Fruit fly (Drosophila melanogaster) whole organism, prepupa: Measurements from ENCODE around the gene CG7573.

Source experiments
- Blimp-1 ChIP-seq: fragments of 200-800 bp; sonication (Bioruptor generic); optimal IDR thresholded peaks from 3 replicates; lab custom pipeline; 2017; ENCODE audit warnings: missing biosample characterization, missing genetic modification characterization, mild to moderate bottlenecking, moderate library complexity, missing genetic modification reagents
- CG11762 ChIP-seq: fragments of 200-800 bp; sonication (Bioruptor generic); optimal IDR thresholded peaks from 3 replicates; lab custom pipeline; 2016; ENCODE audit warnings: missing biosample characterization, missing genetic modification characterization; ENCODE audit not compliant: insufficient read depth
- CG15336 ChIP-seq: fragments of 200-800 bp; sonication (Bioruptor generic); IDR thresholded peaks from 2 replicates; pipeline ENCODE4 v1.3.6; 2022; ENCODE audit warnings: missing biosample characterization, missing genetic modification characterization
- CG1621 ChIP-seq: fragments of 200-800 bp; sonication (Bioruptor generic); optimal IDR thresholded peaks from 3 replicates; lab custom pipeline; 2018; ENCODE audit warnings: missing biosample characterization, mild to moderate bottlenecking, missing genetic modification characterization
- CG16779 ChIP-seq: fragments of 200-800 bp; sonication (Bioruptor generic); optimal IDR thresholded peaks from 3 replicates; lab custom pipeline; 2017; ENCODE audit warnings: missing biosample characterization, mild to moderate bottlenecking, missing genetic modification characterization
- CG3032 ChIP-seq: fragments of 200-800 bp; optimal IDR thresholded peaks from 2 replicates; lab custom pipeline; 2019; ENCODE audit warnings: missing biosample characterization, mild to moderate bottlenecking, missing genetic modification characterization, moderate library complexity
- CG32006 ChIP-seq: fragments of 200-800 bp; sonication (Bioruptor generic); optimal IDR thresholded peaks from 3 replicates; lab custom pipeline; 2017; ENCODE audit warnings: missing biosample characterization, mild to moderate bottlenecking, missing genetic modification characterization
- CG34406 ChIP-seq: fragments of 200-800 bp; sonication (Bioruptor generic); optimal IDR thresholded peaks from 3 replicates; lab custom pipeline; 2016; ENCODE audit warnings: missing biosample characterization, missing genetic modification characterization
- CG3919 ChIP-seq: fragments of 200-800 bp; sonication (Bioruptor generic); optimal IDR thresholded peaks from 3 replicates; lab custom pipeline; 2016; ENCODE audit warnings: missing biosample characterization, missing genetic modification characterization
- CG4318 ChIP-seq: fragments of 200-800 bp; sonication (Bioruptor generic); optimal IDR thresholded peaks from 3 replicates; lab custom pipeline; 2017; ENCODE audit warnings: missing biosample characterization, mild to moderate bottlenecking, missing genetic modification characterization
- CG6163 ChIP-seq: fragments of 200-800 bp; sonication (Bioruptor generic); IDR thresholded peaks from 3 replicates; pipeline ENCODE4 v1.3.6; 2022; ENCODE audit warnings: missing biosample characterization, missing genetic modification characterization
- CG6276 ChIP-seq: fragments of 200-800 bp; sonication (Bioruptor generic); optimal IDR thresholded peaks from 2 replicates; lab custom pipeline; 2017; ENCODE audit warnings: missing biosample characterization, mild to moderate bottlenecking, missing genetic modification characterization
- CG6792 ChIP-seq: fragments of 200-800 bp; sonication (Bioruptor generic); optimal IDR thresholded peaks from 3 replicates; lab custom pipeline; 2016; ENCODE audit warnings: missing biosample characterization, missing genetic modification characterization
- CG6808 ChIP-seq: fragments of 200-800 bp; sonication (Bioruptor generic); optimal IDR thresholded peaks from 3 replicates; lab custom pipeline; 2017; ENCODE audit warnings: missing biosample characterization, missing genetic modification characterization, mild to moderate bottlenecking, moderate library complexity, missing genetic modification reagents
- CG6854 ChIP-seq: fragments of 200-800 bp; sonication (Bioruptor generic); optimal IDR thresholded peaks from 2 replicates; lab custom pipeline; 2017; ENCODE audit warnings: missing biosample characterization, mild to moderate bottlenecking, missing genetic modification characterization
- CG7368 ChIP-seq: fragments of 200-800 bp; sonication (Bioruptor generic); optimal IDR thresholded peaks from 3 replicates; lab custom pipeline; 2016; ENCODE audit warnings: missing biosample characterization, missing genetic modification characterization
- CG8319 ChIP-seq: fragments of 200-800 bp; sonication (Bioruptor generic); optimal IDR thresholded peaks from 3 replicates; lab custom pipeline; 2016; ENCODE audit warnings: missing biosample characterization, missing genetic modification characterization
- CG8632 ChIP-seq: fragments of 200-800 bp; sonication (Bioruptor generic); optimal IDR thresholded peaks from 3 replicates; lab custom pipeline; 2016; ENCODE audit warnings: missing biosample characterization, missing genetic modification characterization
- Eip75B ChIP-seq: fragments of 200-800 bp; sonication (Bioruptor generic); optimal IDR thresholded peaks from 3 replicates; lab custom pipeline; 2016; ENCODE audit warnings: missing biosample characterization, missing genetic modification characterization
- Eip78C ChIP-seq: fragments of 200-800 bp; sonication (Bioruptor generic); peaks from one replicate; lab custom pipeline; 2016; ENCODE audit warnings: missing biosample characterization, missing genetic modification characterization
- Eip93F ChIP-seq: fragments of 200-800 bp; sonication (Bioruptor generic); optimal IDR thresholded peaks from 2 replicates; lab custom pipeline; 2016; ENCODE audit warnings: missing biosample characterization, mild to moderate bottlenecking, missing genetic modification characterization
- Ets21C ChIP-seq: fragments of 200-800 bp; sonication (Bioruptor generic); optimal IDR thresholded peaks from 3 replicates; lab custom pipeline; 2016; ENCODE audit warnings: missing biosample characterization, missing genetic modification characterization
- Ets96B ChIP-seq: fragments of 200-800 bp; optimal IDR thresholded peaks from 2 replicates; lab custom pipeline; 2019; ENCODE audit warnings: missing biosample characterization, mild to moderate bottlenecking, missing genetic modification characterization, moderate library complexity
- Gug ChIP-seq: fragments of 200-800 bp; sonication (Bioruptor generic); IDR thresholded peaks from 2 replicates; pipeline ENCODE4 v1.3.6; 2022; ENCODE audit warnings: missing biosample characterization, missing genetic modification characterization
- Hr38 ChIP-seq: sonication (Bioruptor generic); optimal IDR thresholded peaks from 2 replicates; lab custom pipeline; 2016; ENCODE audit warnings: missing biosample characterization, missing genetic modification characterization
- Hr39 ChIP-seq: fragments of 200-800 bp; sonication (Bioruptor generic); optimal IDR thresholded peaks from 2 replicates; lab custom pipeline; 2016; ENCODE audit warnings: missing biosample characterization, missing genetic modification characterization
- Hr4 ChIP-seq: fragments of 200-800 bp; sonication (Bioruptor generic); optimal IDR thresholded peaks from 3 replicates; lab custom pipeline; 2016; ENCODE audit warnings: missing biosample characterization, missing genetic modification characterization
- Lpt ChIP-seq: fragments of 200-800 bp; sonication (Bioruptor generic); optimal IDR thresholded peaks from 3 replicates; lab custom pipeline; 2016; ENCODE audit warnings: missing biosample characterization, missing genetic modification characterization
- OdsH ChIP-seq: fragments of 200-800 bp; sonication (Bioruptor generic); optimal IDR thresholded peaks from 3 replicates; lab custom pipeline; 2016; ENCODE audit warnings: missing biosample characterization, missing genetic modification characterization
- Smox ChIP-seq: fragments of 200-800 bp; sonication (Bioruptor generic); optimal IDR thresholded peaks from 3 replicates; lab custom pipeline; 2016; ENCODE audit warnings: missing biosample characterization, missing genetic modification characterization
- Sox102F ChIP-seq: fragments of 200-800 bp; sonication (Bioruptor generic); optimal IDR thresholded peaks from 2 replicates; lab custom pipeline; 2016; ENCODE audit warnings: missing biosample characterization, mild to moderate bottlenecking, missing genetic modification characterization
- Sox14 ChIP-seq: fragments of 200-800 bp; sonication (Bioruptor generic); optimal IDR thresholded peaks from 3 replicates; lab custom pipeline; 2016; ENCODE audit warnings: missing biosample characterization, missing genetic modification characterization
- Sox15 ChIP-seq: fragments of 200-800 bp; sonication (Bioruptor generic); optimal IDR thresholded peaks from 3 replicates; lab custom pipeline; 2016; ENCODE audit warnings: missing biosample characterization, missing genetic modification characterization
- achi ChIP-seq: fragments of 200-800 bp; sonication (Bioruptor generic); optimal IDR thresholded peaks from 3 replicates; lab custom pipeline; 2016; ENCODE audit warnings: missing biosample characterization, missing genetic modification characterization
- acj6 ChIP-seq: fragments of 200-800 bp; sonication (Bioruptor generic); optimal IDR thresholded peaks from 3 replicates; lab custom pipeline; 2016; ENCODE audit warnings: missing biosample characterization, missing genetic modification characterization
- cyc ChIP-seq: fragments of 200-800 bp; sonication (Bioruptor generic); optimal IDR thresholded peaks from 3 replicates; lab custom pipeline; 2016; ENCODE audit warnings: missing biosample characterization, missing genetic modification characterization
- dac ChIP-seq: fragments of 200-800 bp; sonication (Bioruptor generic); optimal IDR thresholded peaks from 2 replicates; lab custom pipeline; 2017; ENCODE audit warnings: missing biosample characterization, mild to moderate bottlenecking, missing genetic modification characterization
- dsx ChIP-seq: fragments of 200-800 bp; optimal IDR thresholded peaks from 3 replicates; lab custom pipeline; 2019; ENCODE audit warnings: missing biosample characterization, mild to moderate bottlenecking, missing genetic modification characterization, moderate library complexity; ENCODE audit not compliant: poor library complexity, severe bottlenecking
- eg ChIP-seq: fragments of 200-800 bp; sonication (Bioruptor generic); IDR thresholded peaks from 3 replicates; pipeline ENCODE4 v1.3.6; 2022; ENCODE audit warnings: missing biosample characterization, missing genetic modification characterization
- esn ChIP-seq: fragments of 200-800 bp; sonication (Bioruptor generic); optimal IDR thresholded peaks from 2 replicates; lab custom pipeline; 2016; ENCODE audit warnings: missing biosample characterization, mild to moderate bottlenecking, missing genetic modification characterization, moderate library complexity
- fd59A ChIP-seq: fragments of 200-800 bp; sonication (Bioruptor generic); optimal IDR thresholded peaks from 2 replicates; lab custom pipeline; 2017; ENCODE audit warnings: missing biosample characterization, mild to moderate bottlenecking, missing genetic modification characterization, missing genetic modification reagents
- fd85E ChIP-seq: fragments of 200-800 bp; sonication (Bioruptor generic); optimal IDR thresholded peaks from 3 replicates; lab custom pipeline; 2016; ENCODE audit warnings: missing biosample characterization, missing genetic modification characterization
- lz ChIP-seq: fragments of 200-800 bp; sonication (Bioruptor generic); optimal IDR thresholded peaks from 3 replicates; lab custom pipeline; 2016; ENCODE audit warnings: missing biosample characterization, missing genetic modification characterization
- salr ChIP-seq, 2 experiments: fragments of 200-800 bp; sonication (Bioruptor generic); optimal IDR thresholded peaks; 3 replicates each; lab custom pipeline; 2016 to 2018; ENCODE audit warnings: missing biosample characterization in 2 of 2, missing genetic modification characterization in 2 of 2, mild to moderate bottlenecking in 1 of 2
- spab ChIP-seq: fragments of 200-800 bp; sonication (Bioruptor generic); optimal IDR thresholded peaks from 2 replicates; lab custom pipeline; 2017; ENCODE audit warnings: missing biosample characterization, mild to moderate bottlenecking, missing genetic modification characterization, missing genetic modification reagents
- ss ChIP-seq, 2 experiments: fragments of 200-800 bp; sonication (Bioruptor generic); optimal IDR thresholded peaks; 2 replicates in 1 of 2; 3 replicates in 1 of 2; lab custom pipeline; 2017 to 2018; ENCODE audit warnings: mild to moderate bottlenecking in 2 of 2, missing biosample characterization in 2 of 2, missing genetic modification characterization in 2 of 2, moderate library complexity in 1 of 2
- svp ChIP-seq: fragments of 200-800 bp; sonication (Bioruptor generic); peaks from one replicate; lab custom pipeline; 2016; ENCODE audit warnings: missing biosample characterization, missing genetic modification characterization
- topi ChIP-seq: fragments of 200-800 bp; sonication (Bioruptor generic); optimal IDR thresholded peaks from 3 replicates; lab custom pipeline; 2016; ENCODE audit warnings: missing biosample characterization, missing genetic modification characterization
- vri ChIP-seq: fragments of 200-800 bp; sonication (Bioruptor generic); optimal IDR thresholded peaks from 3 replicates; lab custom pipeline; 2016; ENCODE audit warnings: missing biosample characterization, mild to moderate bottlenecking, missing genetic modification characterization

Gene CG7573

DNA sequence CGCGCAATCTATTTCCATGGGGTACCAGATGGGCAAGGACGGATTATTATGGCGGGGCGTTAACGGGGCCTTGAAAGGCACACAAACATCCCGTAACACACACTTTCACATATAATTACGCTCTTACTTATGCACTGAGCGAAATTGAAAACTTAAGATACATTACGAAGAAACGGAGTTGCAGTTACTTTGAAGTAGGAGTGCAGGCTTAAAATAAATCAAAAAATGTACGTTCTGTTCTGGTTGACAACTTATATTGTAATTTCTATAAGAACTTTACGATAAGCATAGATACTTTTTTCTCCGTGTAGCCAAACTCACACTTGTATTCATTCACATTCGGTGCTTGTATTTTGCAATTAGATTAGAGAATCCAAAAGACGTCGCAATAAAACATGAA lies 41.5 kb downstream of the CG7573 start (continued):
- TF ChIP-seq Eip93F (GFP tag; lab: Kevin White, UChicago): peak; percentile 62
- peak; percentile 87 for TF ChIP-seq esn
- no peak for TF ChIP-seq fd85E (GFP tag; lab: Kevin White, UChicago)
- peak; percentile 4 for TF ChIP-seq CG4318 (GFP tag; lab: Kevin White, UChicago)
- peak; percentile 3 for TF ChIP-seq Sox15 (GFP tag; lab: Kevin White, UChicago)
- TF ChIP-seq CG8632: peak; percentile 44
- peak; percentile 25 for TF ChIP-seq Ets96B (tag; lab: Kevin White, UChicago)
- peak; percentile 85 for TF ChIP-seq Sox102F (GFP tag; lab: Kevin White, UChicago)
- no peak for TF ChIP-seq ss (GFP tag; optimal IDR thresholded peaks at IDR 0.05; lab: Kevin White, UChicago)
- TF ChIP-seq Hr38 (GFP tag; lab: Kevin White, UChicago): no peak
- peak; percentile 90 for TF ChIP-seq CG6163

DNA sequence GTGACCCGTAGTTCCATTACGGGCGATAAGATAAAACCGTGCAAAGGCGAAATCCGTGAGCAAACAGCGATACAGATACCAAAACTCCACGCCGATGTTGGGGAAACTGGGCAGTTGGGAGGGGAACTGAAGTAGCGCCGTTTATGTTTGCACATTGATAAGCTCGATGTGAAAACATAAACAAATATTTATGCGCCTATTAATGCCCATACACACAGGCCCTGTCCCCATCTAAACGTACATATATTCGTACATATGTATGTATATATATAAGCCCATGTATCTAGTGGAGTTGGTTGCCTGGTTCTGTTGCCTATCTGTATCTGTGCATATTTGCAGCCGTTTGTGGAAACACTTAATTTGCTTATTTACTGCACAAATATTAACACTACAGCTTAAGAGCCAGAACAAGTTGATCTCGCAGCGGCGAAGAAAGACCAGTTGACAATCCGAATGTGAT lies 42.8 kb downstream of the CG7573 start:
- peak; percentile 62 for TF ChIP-seq CG3032 (tag; lab: Kevin White, UChicago)
- peak; percentile 70 for TF ChIP-seq OdsH
- TF ChIP-seq Blimp-1 (GFP tag; lab: Kevin White, UChicago): peak; percentile 51
- TF ChIP-seq topi (GFP tag; lab: Kevin White, UChicago): peak; percentile 71
- peak; percentile 78 for TF ChIP-seq CG34406 (GFP tag; lab: Kevin White, UChicago)
- TF ChIP-seq CG1621: peak; percentile 88
- TF ChIP-seq salr (GFP tag; optimal IDR thresholded peaks at IDR 0.05; lab: Kevin White, UChicago): peak; percentile 52 to 73
- peak; percentile 68 for TF ChIP-seq esn
- peak; percentile 82 for TF ChIP-seq spab (GFP tag; lab: Kevin White, UChicago)
- TF ChIP-seq CG6792: peak; percentile 72
- no peak for TF ChIP-seq Eip93F (GFP tag; lab: Kevin White, UChicago)
- TF ChIP-seq Ets21C (GFP tag; lab: Kevin White, UChicago): no peak
- peak; percentile 34 for TF ChIP-seq Sox14 (GFP tag; lab: Kevin White, UChicago)
- TF ChIP-seq Eip78C: peak; percentile 96
- peak; percentile 9 for TF ChIP-seq cyc (GFP tag; lab: Kevin White, UChicago)
- TF ChIP-seq Lpt (GFP tag; lab: Kevin White, UChicago): peak; percentile 68
- peak; percentile 84 to 90 for TF ChIP-seq ss (GFP tag; optimal IDR thresholded peaks at IDR 0.05; lab: Kevin White, UChicago)
- TF ChIP-seq Hr38 (GFP tag; lab: Kevin White, UChicago): peak; percentile 28
- peak; percentile 69 for TF ChIP-seq acj6
- peak; percentile 45; the same call in 1 of the 3 replicates for TF ChIP-seq eg (GFP tag; lab: Robert Waterston, UW)
- peak; percentile 84 for TF ChIP-seq svp (GFP tag; lab: Kevin White, UChicago)
- TF ChIP-seq Hr4 (GFP tag; lab: Kevin White, UChicago): peak; percentile 40
- TF ChIP-seq vri: peak; percentile 80
- TF ChIP-seq dac (GFP tag; lab: Kevin White, UChicago): peak; percentile 48
- peak; percentile 82 for TF ChIP-seq CG8632
- peak; percentile 85 for TF ChIP-seq CG6808 (GFP tag; lab: Kevin White, UChicago)
- peak; percentile 47 for TF ChIP-seq CG8319 (GFP tag; lab: Kevin White, UChicago)
- peak; percentile 69 for TF ChIP-seq achi (GFP tag; lab: Kevin White, UChicago)
- peak; percentile 27 for TF ChIP-seq lz (GFP tag; lab: Kevin White, UChicago)
- no peak for TF ChIP-seq Hr39 (GFP tag; lab: Kevin White, UChicago)
- TF ChIP-seq dsx (GFP tag; lab: Kevin White, UChicago): peak; percentile 70
- peak; percentile 36 for TF ChIP-seq Gug (GFP tag; lab: Robert Waterston, UW)
- peak; percentile 82 for TF ChIP-seq CG3919 (GFP tag; lab: Kevin White, UChicago)
- peak; percentile 52 for TF ChIP-seq Smox (GFP tag; lab: Kevin White, UChicago)
- no peak for TF ChIP-seq CG4318 (GFP tag; lab: Kevin White, UChicago)
- TF ChIP-seq Ets96B (tag; lab: Kevin White, UChicago): peak; percentile 61
- peak; percentile 63 for TF ChIP-seq fd59A (GFP tag; lab: Kevin White, UChicago)
- TF ChIP-seq Eip75B: peak; percentile 63
- peak; percentile 60 for TF ChIP-seq CG32006 (GFP tag; lab: Kevin White, UChicago)
- peak; percentile 73 for TF ChIP-seq CG6854
- peak; percentile 73 for TF ChIP-seq CG11762 (GFP tag; lab: Kevin White, UChicago)
- peak; percentile 59 for TF ChIP-seq CG16779 (tag; lab: Kevin White, UChicago)
- TF ChIP-seq CG15336: no peak
- peak; percentile 75 for TF ChIP-seq CG7368 (GFP tag; lab: Kevin White, UChicago)
- TF ChIP-seq CG6276 (GFP tag; lab: Kevin White, UChicago): peak; percentile 75
